Worm (Caenorhabditis elegans) whole organism, L2 larva: Measurements from ENCODE around the gene ZK1320.13.
A peak's percentile ranks its signal among the peaks of the same experiment; 100 is the strongest.

Experiments used
- C34F6.9 ChIP-seq: fragments of 150-350 bp; optimal IDR thresholded peaks from 2 replicates; lab custom pipeline; 2014; ENCODE audit warnings: missing biosample characterization, missing genetic modification characterization
- F13H6.1 ChIP-seq: sonication (generic microtip); optimal IDR thresholded peaks from 2 replicates; lab custom pipeline; 2016; ENCODE audit warnings: missing genetic modification characterization, missing compliant biosample characterization
- R02D3.7 ChIP-seq: fragments of 150-350 bp; optimal IDR thresholded peaks from 2 replicates; lab custom pipeline; 2014; ENCODE audit warnings: missing biosample characterization, missing genetic modification characterization
- Y55F3AM.14 ChIP-seq: fragments of 200-800 bp; sonication (Bioruptor generic); optimal IDR thresholded peaks from 2 replicates; lab custom pipeline; 2018; ENCODE audit warnings: mild to moderate bottlenecking, missing genetic modification characterization, missing compliant biosample characterization
- ZK546.5 ChIP-seq: sonication (generic microtip); optimal IDR thresholded peaks from 2 replicates; lab custom pipeline; 2017; ENCODE audit warnings: missing biosample characterization, missing genetic modification characterization
- alr-1 ChIP-seq: fragments of 150-350 bp; optimal IDR thresholded peaks from 2 replicates; lab custom pipeline; 2014; ENCODE audit warnings: missing biosample characterization, missing genetic modification characterization
- aly-2 ChIP-seq: fragments of 150-350 bp; optimal IDR thresholded peaks from 2 replicates; lab custom pipeline; 2014; ENCODE audit warnings: missing biosample characterization, missing genetic modification characterization
- ama-1 ChIP-seq: fragments of 150-350 bp; optimal IDR thresholded peaks from 2 replicates; lab custom pipeline; 2018; ENCODE audit warnings: inconsistent platforms
- ceh-16 ChIP-seq: fragments of 150-350 bp; optimal IDR thresholded peaks from 2 replicates; lab custom pipeline; 2014; ENCODE audit warnings: missing biosample characterization, missing genetic modification characterization
- ceh-82 ChIP-seq: fragments of 150-350 bp; optimal IDR thresholded peaks from 2 replicates; lab custom pipeline; 2014; ENCODE audit warnings: missing biosample characterization, missing genetic modification characterization
- crh-2 ChIP-seq: sonication (generic microtip); optimal IDR thresholded peaks from 2 replicates; lab custom pipeline; 2017; ENCODE audit warnings: missing biosample characterization, missing genetic modification characterization
- egl-27 ChIP-seq: sonication (generic microtip); optimal IDR thresholded peaks from 3 replicates; lab custom pipeline; 2017; ENCODE audit warnings: missing biosample characterization, missing genetic modification reagents, missing genetic modification characterization
- elt-1 ChIP-seq: fragments of 150-350 bp; optimal IDR thresholded peaks from 2 replicates; lab custom pipeline; 2014; ENCODE audit warnings: missing biosample characterization, missing genetic modification characterization
- elt-3 ChIP-seq: sonication (generic microtip); optimal IDR thresholded peaks from 2 replicates; lab custom pipeline; 2017; ENCODE audit warnings: missing biosample characterization, missing genetic modification characterization
- fos-1 ChIP-seq: fragments of 150-350 bp; optimal IDR thresholded peaks from 2 replicates; lab custom pipeline; 2014; ENCODE audit warnings: missing biosample characterization, missing genetic modification characterization
- gmeb-1 ChIP-seq: fragments of 150-350 bp; optimal IDR thresholded peaks from 2 replicates; lab custom pipeline; 2014; ENCODE audit warnings: missing biosample characterization, missing genetic modification characterization
- lin-39 ChIP-seq: fragments of 150-350 bp; optimal IDR thresholded peaks from 2 replicates; lab custom pipeline; 2014; ENCODE audit warnings: missing biosample characterization, missing genetic modification reagents, missing genetic modification characterization
- lsy-2 ChIP-seq, 2 experiments: fragments of 150-350 bp in 1 of 2; sonication (generic microtip) in 1 of 2; optimal IDR thresholded peaks; 2 replicates each; lab custom pipeline; 2014 to 2017; ENCODE audit warnings: missing biosample characterization in 2 of 2, missing genetic modification characterization in 2 of 2
- mab-5 ChIP-seq: fragments of 150-350 bp; optimal IDR thresholded peaks from 2 replicates; lab custom pipeline; 2014; ENCODE audit warnings: missing biosample characterization, missing genetic modification characterization
- mbf-1 ChIP-seq: sonication (generic microtip); optimal IDR thresholded peaks from 2 replicates; lab custom pipeline; 2017; ENCODE audit warnings: missing biosample characterization, missing genetic modification characterization
- mdl-1 ChIP-seq, 2 experiments: fragments of 150-350 bp in 1 of 2; sonication (generic microtip) in 1 of 2; optimal IDR thresholded peaks; 2 replicates each; lab custom pipeline; 2017; ENCODE audit warnings: missing biosample characterization in 2 of 2, missing genetic modification characterization in 2 of 2
- nhr-10 ChIP-seq: sonication (generic microtip); optimal IDR thresholded peaks from 2 replicates; lab custom pipeline; 2017; ENCODE audit warnings: missing biosample characterization, missing genetic modification characterization
- nhr-11 ChIP-seq: fragments of 150-350 bp; optimal IDR thresholded peaks from 2 replicates; lab custom pipeline; 2014; ENCODE audit warnings: missing biosample characterization, missing genetic modification characterization
- nhr-23 ChIP-seq: fragments of 150-350 bp; optimal IDR thresholded peaks from 2 replicates; lab custom pipeline; 2014; ENCODE audit warnings: missing biosample characterization, missing genetic modification reagents, missing genetic modification characterization
- nhr-77 ChIP-seq: fragments of 150-350 bp; optimal IDR thresholded peaks from 2 replicates; lab custom pipeline; 2014; ENCODE audit warnings: missing biosample characterization, missing genetic modification characterization
- peb-1 ChIP-seq: fragments of 150-350 bp; optimal IDR thresholded peaks from 2 replicates; lab custom pipeline; 2014; ENCODE audit warnings: missing biosample characterization, missing genetic modification characterization
- sem-4 ChIP-seq: fragments of 150-350 bp; optimal IDR thresholded peaks from 2 replicates; lab custom pipeline; 2014; ENCODE audit warnings: missing biosample characterization, missing genetic modification reagents, missing genetic modification characterization
- skn-1 ChIP-seq: sonication (generic microtip); optimal IDR thresholded peaks from 2 replicates; lab custom pipeline; 2017; ENCODE audit warnings: missing biosample characterization, missing genetic modification characterization
- sma-9 ChIP-seq, 2 experiments: fragments of 150-350 bp in 1 of 2; sonication (generic microtip) in 1 of 2; optimal IDR thresholded peaks; 2 replicates each; lab custom pipeline; 2014 to 2016; ENCODE audit warnings: missing genetic modification characterization in 2 of 2, mild to moderate bottlenecking in 1 of 2, missing biosample characterization in 1 of 2, missing compliant biosample characterization in 1 of 2, missing genetic modification reagents in 1 of 2, moderate library complexity in 1 of 2
- snpc-4 ChIP-seq: fragments of 150-350 bp; optimal IDR thresholded peaks from 2 replicates; lab custom pipeline; 2014; ENCODE audit warnings: missing biosample characterization, missing genetic modification characterization
- unc-39 ChIP-seq: fragments of 150-350 bp; optimal IDR thresholded peaks from 2 replicates; lab custom pipeline; 2014; ENCODE audit warnings: missing biosample characterization, missing genetic modification characterization
- unc-55 ChIP-seq: fragments of 150-350 bp; sonication (generic microtip); optimal IDR thresholded peaks from 3 replicates; lab custom pipeline; 2014; ENCODE audit warnings: missing biosample characterization, missing genetic modification reagents, missing genetic modification characterization
- unc-62 ChIP-seq: fragments of 150-350 bp; optimal IDR thresholded peaks from 2 replicates; lab custom pipeline; 2014; ENCODE audit warnings: missing biosample characterization, missing genetic modification reagents, missing genetic modification characterization
- zag-1 ChIP-seq: fragments of 150-350 bp; optimal IDR thresholded peaks from 2 replicates; lab custom pipeline; 2014; ENCODE audit warnings: missing biosample characterization, missing genetic modification characterization

ZK1320.13 gene

DNA sequence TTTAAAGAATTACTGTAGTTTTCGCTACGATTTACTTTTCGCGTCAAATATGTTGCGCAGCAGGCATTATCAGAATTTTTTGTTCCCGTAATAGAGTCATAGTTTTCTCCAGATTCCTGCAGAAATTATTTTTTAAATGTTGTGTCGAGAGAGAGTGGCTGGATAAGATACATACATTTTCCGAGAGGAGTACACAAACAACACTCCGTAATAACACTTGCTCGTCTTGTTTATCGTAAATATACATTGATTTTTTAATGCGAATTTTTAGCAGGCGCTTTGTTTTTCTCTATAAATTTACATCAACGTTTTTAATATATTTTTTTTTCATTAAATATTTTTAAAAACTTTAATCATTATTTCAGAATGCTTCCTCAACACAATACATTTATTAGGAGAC is 11.6 kb upstream of the ZK1320.13 start, which contains the start of gene taf-8 (continued):
- no peak for TF ChIP-seq nhr-77 (tag; lab: Kevin White, UChicago)
- TF ChIP-seq egl-27 (tag; lab: Kevin White, UChicago): no peak
- TF ChIP-seq aly-2 (tag; lab: Kevin White, UChicago): no peak
- no peak for TF ChIP-seq alr-1 (tag; lab: Kevin White, UChicago)
- TF ChIP-seq, all 48 proteins: peak for 12

DNA sequence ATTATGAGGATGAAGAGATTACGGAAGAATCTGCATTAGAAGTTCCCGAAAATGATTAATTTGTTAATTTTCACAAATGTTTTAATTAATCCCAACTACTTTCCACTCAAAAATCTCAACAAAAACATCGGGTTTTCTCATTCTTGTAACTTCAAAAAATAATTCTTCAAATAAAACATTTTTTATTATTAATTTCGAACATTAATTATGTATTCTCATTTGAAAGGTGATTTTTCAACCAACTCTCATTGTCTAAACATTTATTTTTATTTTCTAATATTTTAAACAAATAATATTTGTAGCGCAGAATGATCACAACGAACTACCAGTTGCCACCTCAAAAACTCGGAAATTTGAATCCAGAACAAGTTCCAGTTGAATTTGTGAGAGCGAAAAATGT is 9.3 kb upstream of the ZK1320.13 start, which contains the start of gene ZK1320.7:
Gene ZK1320.7, plus strand, starts transcription at position 301 of the 400 bp plus-strand sequence.
- no peak for TF ChIP-seq ceh-82 (tag; lab: Kevin White, UChicago)
- TF ChIP-seq, all 48 proteins: peak for 0

DNA sequence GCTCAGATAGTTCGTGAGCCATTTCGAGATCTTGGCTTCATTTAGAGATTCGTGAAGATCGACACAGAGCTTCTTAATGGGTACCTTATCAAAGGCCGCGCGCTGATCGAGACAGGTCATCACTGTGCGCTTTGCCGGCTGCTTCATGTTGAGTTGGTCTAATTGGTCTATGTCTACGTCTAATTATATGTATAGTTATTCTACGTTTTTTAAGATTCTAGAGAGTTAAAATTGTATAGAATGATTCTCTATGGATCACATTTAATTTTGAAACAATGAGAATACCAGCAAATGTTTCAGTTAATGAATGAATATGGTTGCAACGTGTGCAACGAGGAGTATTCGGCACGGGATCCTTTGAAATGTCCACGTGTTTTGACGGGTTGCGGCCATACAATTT is 5.9 kb upstream of the ZK1320.13 start, which contains the start of gene arc-1:
Gene arc-1, plus strand, starts transcription at position 301 of the 400 bp plus-strand sequence.
- no peak for TF ChIP-seq F13H6.1 (tag; lab: Kevin White, UChicago)
- no peak for TF ChIP-seq ceh-82 (tag; lab: Kevin White, UChicago)
- no peak for TF ChIP-seq nhr-11 (tag; lab: Kevin White, UChicago)
- no peak for TF ChIP-seq skn-1 (tag; lab: Kevin White, UChicago)
- TF ChIP-seq zag-1 (tag; lab: Kevin White, UChicago): no peak
- TF ChIP-seq unc-39 (tag; lab: Kevin White, UChicago): no peak
- TF ChIP-seq elt-1: no peak
- no peak for TF ChIP-seq mab-5 (tag; lab: Kevin White, UChicago)
- no peak for TF ChIP-seq gmeb-1 (tag; lab: Kevin White, UChicago)
- TF ChIP-seq fos-1 (tag; lab: Kevin White, UChicago): no peak
- no peak for TF ChIP-seq ceh-16 (tag; lab: Kevin White, UChicago)
- TF ChIP-seq peb-1: no peak
- TF ChIP-seq R02D3.7 (tag; lab: Kevin White, UChicago): no peak
- no peak for TF ChIP-seq crh-2 (tag; lab: Kevin White, UChicago)

DNA sequence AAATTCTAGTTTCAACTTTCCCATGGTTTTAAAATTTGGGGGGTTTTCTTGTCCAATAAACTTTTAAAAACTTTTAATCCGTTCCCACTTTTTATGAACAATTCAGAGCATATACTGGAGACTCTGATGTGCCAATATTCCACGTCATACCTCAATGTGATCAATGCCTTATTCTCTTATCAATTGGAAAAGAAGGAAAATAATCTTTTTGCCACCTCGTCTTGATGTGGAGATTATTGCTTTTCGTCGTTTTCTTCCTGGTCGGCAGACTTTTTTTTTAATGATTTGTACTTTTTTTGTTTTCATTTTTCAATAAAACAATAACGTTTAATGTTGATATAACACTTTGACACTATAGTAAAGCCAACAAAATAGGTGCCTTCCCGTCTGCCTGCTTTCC is 3.1 kb upstream of the ZK1320.13 start:
- peak; percentile 50 for TF ChIP-seq crh-2 (tag; lab: Kevin White, UChicago)
- TF ChIP-seq sma-9 (GFP tag; optimal IDR thresholded peaks at IDR 0.05; lab: Kevin White, UChicago): no peak
- TF ChIP-seq sma-9 (tag; optimal IDR thresholded peaks at IDR 0.05; lab: Kevin White, UChicago): no peak
- peak; percentile 40 for TF ChIP-seq fos-1 (tag; lab: Kevin White, UChicago)
- no peak for TF ChIP-seq snpc-4
- TF ChIP-seq mdl-1 (tag; optimal IDR thresholded peaks at IDR 0.05; lab: Kevin White, UChicago): no peak

DNA sequence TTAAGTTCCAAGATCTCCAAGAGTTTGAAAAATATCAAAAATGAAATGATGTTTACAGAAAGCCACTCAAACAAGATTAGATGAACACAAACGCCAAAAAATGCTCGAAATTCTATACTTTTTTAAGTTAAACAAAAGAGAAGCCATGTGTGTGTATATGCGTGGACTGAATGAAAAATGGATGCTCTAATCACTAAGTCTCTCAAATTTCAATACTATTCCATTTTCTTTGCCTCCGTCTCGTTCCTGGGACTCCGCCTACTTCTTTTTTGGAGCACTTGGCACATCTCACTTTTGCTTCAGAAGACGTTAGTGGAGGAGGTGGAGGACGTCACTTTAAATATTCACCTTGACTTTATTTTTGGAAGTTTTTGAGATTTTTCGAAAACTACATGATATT is 751 bp upstream of the ZK1320.13 start:
- no peak for TF ChIP-seq peb-1
- TF ChIP-seq nhr-23 (tag; lab: Kevin White, UChicago): no peak
- peak; percentile 65 for TF ChIP-seq unc-55 (GFP tag; lab: Kevin White, UChicago)
- TF ChIP-seq mbf-1 (tag; lab: Kevin White, UChicago): no peak
- TF ChIP-seq nhr-10 (tag; lab: Kevin White, UChicago): no peak
- TF ChIP-seq C34F6.9 (tag; lab: Kevin White, UChicago): peak; percentile 34
- TF ChIP-seq aly-2 (tag; lab: Kevin White, UChicago): no peak
- TF ChIP-seq unc-39 (tag; lab: Kevin White, UChicago): no peak

DNA sequence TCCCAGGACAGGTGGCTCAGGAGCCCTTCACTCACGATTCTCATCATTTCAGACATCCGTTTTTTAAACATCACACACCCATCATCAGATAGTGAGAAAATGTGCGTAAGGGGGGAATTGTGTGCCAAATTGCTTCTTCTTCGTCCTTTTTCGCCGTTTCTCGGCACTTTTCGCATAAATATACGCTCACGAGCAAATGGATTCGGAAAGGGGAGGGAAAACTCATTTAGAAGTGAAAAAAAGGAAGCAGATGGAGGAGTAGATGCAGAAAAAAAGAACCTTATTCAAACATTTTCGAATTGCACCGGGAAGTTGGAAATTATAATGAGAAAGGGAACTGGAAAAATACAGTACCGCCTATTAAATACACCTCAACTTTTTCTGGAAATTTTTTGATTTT is 1.5 kb downstream of the ZK1320.13 start:
- no peak for TF ChIP-seq R02D3.7 (tag; lab: Kevin White, UChicago)

DNA sequence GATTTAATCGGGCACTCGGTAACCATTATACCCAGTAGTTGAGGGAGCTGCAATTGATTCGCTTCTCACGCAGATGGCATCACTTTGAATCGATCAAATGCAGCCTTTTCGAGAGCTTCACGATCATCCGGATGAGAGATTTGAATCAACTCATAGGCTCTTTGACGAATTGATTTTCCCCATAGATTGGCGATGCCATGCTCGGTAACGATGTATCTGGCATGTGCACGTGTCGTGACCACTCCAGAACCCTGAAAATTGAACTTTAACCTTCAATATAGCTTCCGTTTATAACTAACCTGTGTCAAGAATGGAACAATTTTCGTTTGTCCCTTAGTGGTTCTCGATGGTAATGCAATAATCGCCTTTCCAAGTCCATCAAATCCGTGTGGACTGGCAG is 3.6 kb downstream of the ZK1320.13 start:
- TF ChIP-seq aly-2 (tag; lab: Kevin White, UChicago) (no peak), ceh-16 (tag; lab: Kevin White, UChicago) (no peak), sem-4 (tag; lab: Kevin White, UChicago) (no peak), skn-1 (tag; lab: Kevin White, UChicago) (no peak), zag-1 (tag; lab: Kevin White, UChicago) (no peak), elt-3 (tag; lab: Kevin White, UChicago) (no peak), unc-39 (tag; lab: Kevin White, UChicago) (no peak), ama-1 (lab: Kevin White, UChicago) (no peak), ZK546.5 (tag; lab: Kevin White, UChicago) (no peak), nhr-11 (tag; lab: Kevin White, UChicago) (no peak), lin-39 (no peak), unc-62 (no peak), Y55F3AM.14 (GFP tag; lab: Kevin White, UChicago) (no peak), nhr-10 (tag; lab: Kevin White, UChicago) (no peak), egl-27 (tag; lab: Kevin White, UChicago) (no peak), mbf-1 (tag; lab: Kevin White, UChicago) (no peak), lsy-2 (tag; optimal IDR thresholded peaks at IDR 0.05; lab: Kevin White, UChicago) (no peak), mdl-1 (tag; optimal IDR thresholded peaks at IDR 0.05; lab: Kevin White, UChicago) (no peak)
